Worm (Caenorhabditis elegans): Measurements from ENCODE around the gene mxl-1.

The mxl-1 gene

ce11 chrV:11294393-11294792 lies 49.8 kb downstream of the mxl-1 start, which contains the start of gene T03F7.6:
Gene T03F7.6 (plus strand): TSS chrV:11294693.
- TF ChIP-seq unc-3 (GFP tag; conservative IDR thresholded peaks at IDR 0.05) (no peak), unc-3 (tag; optimal IDR thresholded peaks at IDR 0.05) (no peak), fkh-6 (tag; optimal IDR thresholded peaks at IDR 0.05) (no peak), pros-1 (tag; optimal IDR thresholded peaks at IDR 0.05) (no peak), hlh-30 (tag; optimal IDR thresholded peaks at IDR 0.05; ENCODE audit: insufficient read depth) (no peak), ceh-34 (tag; optimal IDR thresholded peaks at IDR 0.05) (no peak), nhr-11 (tag; optimal IDR thresholded peaks at IDR 0.05) (no peak), ceh-45 (GFP tag; IDR thresholded peaks at IDR 0.05) (no peak), elt-4 (tag; optimal IDR thresholded peaks at IDR 0.05) (no peak), ceh-14 (tag; optimal IDR thresholded peaks at IDR 0.05) (no peak), nfya-1 (tag; optimal IDR thresholded peaks at IDR 0.05) (no peak), pat-9 (tag; optimal IDR thresholded peaks at IDR 0.05) (no peak), ceh-30 (tag; optimal IDR thresholded peaks at IDR 0.05) (no peak), gmeb-2 (tag; optimal IDR thresholded peaks at IDR 0.05) (no peak), fkh-10 (GFP tag; optimal IDR thresholded peaks at IDR 0.05) (no peak), lin-11 (tag; optimal IDR thresholded peaks at IDR 0.05) (no peak), nhr-232 (tag; optimal IDR thresholded peaks at IDR 0.05) (no peak), pha-2 (tag; optimal IDR thresholded peaks at IDR 0.05) (no peak)

All from whole organism, late embryonic.